Fruit fly (Drosophila melanogaster): ENCODE measurements around the gene Ccm3.

DNA sequence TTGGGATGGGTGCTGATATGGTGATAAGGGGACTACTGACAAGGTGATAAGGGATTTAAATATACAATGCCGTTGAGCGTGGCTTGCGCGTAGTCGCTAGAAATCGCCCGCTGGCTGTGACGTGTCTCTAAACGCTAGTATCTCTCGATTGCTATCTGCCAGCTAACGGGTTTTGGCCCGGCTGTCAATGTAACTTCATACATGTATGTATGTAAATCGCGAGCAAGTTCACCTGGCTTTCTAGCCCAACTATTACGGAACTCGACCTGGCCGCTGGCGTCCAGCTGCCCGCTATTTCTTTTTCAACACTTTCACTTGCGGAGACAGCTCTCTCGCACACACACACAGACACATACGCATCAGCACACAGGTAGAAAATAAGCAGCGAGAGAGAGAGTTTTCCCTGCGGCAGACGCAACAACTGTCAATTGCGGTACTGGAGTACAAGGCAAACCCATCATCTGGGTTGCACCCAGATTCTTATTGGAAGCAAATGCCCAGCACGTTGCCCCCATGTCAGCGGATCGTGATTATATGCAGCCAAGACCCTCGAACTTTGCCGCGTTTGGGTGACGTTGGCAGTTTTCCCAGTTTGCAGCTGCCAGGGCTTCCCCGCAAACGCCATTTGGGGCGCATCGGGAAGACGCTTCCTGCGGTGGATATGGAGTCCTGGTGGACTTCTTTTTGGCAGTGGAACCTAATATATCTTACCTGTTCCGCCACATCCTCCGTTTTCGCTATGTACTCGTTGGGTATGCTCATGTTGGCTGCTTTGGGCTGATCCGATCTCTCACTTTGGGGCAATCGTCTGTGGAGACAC lies 26.3 kb upstream of the Ccm3 start:
- TF ChIP-seq insv (optimal IDR thresholded peaks at IDR 0.05) (no peak), psq (optimal IDR thresholded peaks at IDR 0.05) (no peak)
